Worm (Caenorhabditis elegans) whole organism, late embryonic: Measurements from ENCODE around the gene Y116F11B.7.

ENCODE experiments used
- K09A11.1 ChIP-seq: sonication (generic microtip); optimal IDR thresholded peaks from 2 replicates; lab custom pipeline; 2017; ENCODE audit warnings: antibody characterized with exemption, mild to moderate bottlenecking, missing genetic modification characterization, missing compliant biosample characterization; ENCODE audit not compliant: insufficient read depth
- ama-1 ChIP-seq: fragments of 150-350 bp; optimal IDR thresholded peaks from 2 replicates; lab custom pipeline; 2014
- ceh-48 ChIP-seq: sonication (generic microtip); optimal IDR thresholded peaks from 2 replicates; lab custom pipeline; 2016; ENCODE audit warnings: missing genetic modification characterization, inconsistent platforms, missing compliant biosample characterization
- dve-1 ChIP-seq: sonication (generic microtip); optimal IDR thresholded peaks from 2 replicates; lab custom pipeline; 2017; ENCODE audit warnings: antibody characterized with exemption, mild to moderate bottlenecking, missing genetic modification characterization, missing compliant biosample characterization
- elt-2 ChIP-seq: sonication (generic microtip); optimal IDR thresholded peaks from 2 replicates; lab custom pipeline; 2016; ENCODE audit warnings: missing genetic modification reagents, missing genetic modification characterization, missing compliant biosample characterization
- fkh-10 ChIP-seq: fragments of 150-350 bp; optimal IDR thresholded peaks from 2 replicates; lab custom pipeline; 2014; ENCODE audit warnings: missing biosample characterization, missing genetic modification reagents, missing genetic modification characterization
- hlh-13 ChIP-seq: fragments of 200-800 bp; sonication (Bioruptor generic); optimal IDR thresholded peaks from 2 replicates; lab custom pipeline; 2018; ENCODE audit warnings: mild to moderate bottlenecking, missing genetic modification characterization, missing compliant biosample characterization
- hlh-6 ChIP-seq: sonication (generic microtip); optimal IDR thresholded peaks from 2 replicates; lab custom pipeline; 2016; ENCODE audit warnings: missing genotype, missing genetic modification characterization, missing compliant biosample characterization
- nhr-11 ChIP-seq: fragments of 150-350 bp; optimal IDR thresholded peaks from 2 replicates; lab custom pipeline; 2014; ENCODE audit warnings: missing biosample characterization, missing genetic modification characterization
- nhr-232 ChIP-seq: sonication (generic microtip); optimal IDR thresholded peaks from 2 replicates; lab custom pipeline; 2016; ENCODE audit warnings: missing genetic modification characterization, missing compliant biosample characterization
- tbx-2 ChIP-seq: sonication (generic microtip); optimal IDR thresholded peaks from 2 replicates; lab custom pipeline; 2016; ENCODE audit warnings: missing genetic modification characterization, missing compliant biosample characterization
- ztf-16 ChIP-seq: sonication (generic microtip); optimal IDR thresholded peaks from 2 replicates; lab custom pipeline; 2017; ENCODE audit warnings: missing genetic modification characterization, missing compliant biosample characterization

ce11 chrV:19822093-19822492 is 26.0 kb upstream of the Y116F11B.7 start, which contains the start of gene Y116F11B.17:
- TF ChIP-seq fkh-10 (GFP tag; lab: Kevin White, UChicago) (no peak), ceh-48 (tag; lab: Kevin White, UChicago) (no peak), nhr-11 (no peak), ama-1 (lab: Kevin White, UChicago) (no peak), elt-2 (tag; lab: Kevin White, UChicago) (no peak), tbx-2 (no peak), hlh-13 (GFP tag; lab: Kevin White, UChicago) (no peak), ztf-16 (no peak), nhr-232 (tag; lab: Kevin White, UChicago) (no peak), hlh-6 (tag; lab: Kevin White, UChicago) (no peak), K09A11.1 (tag; lab: Kevin White, UChicago) (no peak), dve-1 (tag; lab: Kevin White, UChicago) (no peak)
